Fruit fly (Drosophila melanogaster) S2 (cell line): ENCODE measurements around the gene CG34180.

ENCODE experiments used
- CG8478 ChIP-seq: fragments of >200 bp; optimal IDR thresholded peaks from 2 replicates; lab custom pipeline; 2018
- CTCF ChIP-seq, 2 experiments: fragments of >200 bp; optimal IDR thresholded peaks; 2 replicates each; lab custom pipeline; 2018

CG34180 gene

DNA sequence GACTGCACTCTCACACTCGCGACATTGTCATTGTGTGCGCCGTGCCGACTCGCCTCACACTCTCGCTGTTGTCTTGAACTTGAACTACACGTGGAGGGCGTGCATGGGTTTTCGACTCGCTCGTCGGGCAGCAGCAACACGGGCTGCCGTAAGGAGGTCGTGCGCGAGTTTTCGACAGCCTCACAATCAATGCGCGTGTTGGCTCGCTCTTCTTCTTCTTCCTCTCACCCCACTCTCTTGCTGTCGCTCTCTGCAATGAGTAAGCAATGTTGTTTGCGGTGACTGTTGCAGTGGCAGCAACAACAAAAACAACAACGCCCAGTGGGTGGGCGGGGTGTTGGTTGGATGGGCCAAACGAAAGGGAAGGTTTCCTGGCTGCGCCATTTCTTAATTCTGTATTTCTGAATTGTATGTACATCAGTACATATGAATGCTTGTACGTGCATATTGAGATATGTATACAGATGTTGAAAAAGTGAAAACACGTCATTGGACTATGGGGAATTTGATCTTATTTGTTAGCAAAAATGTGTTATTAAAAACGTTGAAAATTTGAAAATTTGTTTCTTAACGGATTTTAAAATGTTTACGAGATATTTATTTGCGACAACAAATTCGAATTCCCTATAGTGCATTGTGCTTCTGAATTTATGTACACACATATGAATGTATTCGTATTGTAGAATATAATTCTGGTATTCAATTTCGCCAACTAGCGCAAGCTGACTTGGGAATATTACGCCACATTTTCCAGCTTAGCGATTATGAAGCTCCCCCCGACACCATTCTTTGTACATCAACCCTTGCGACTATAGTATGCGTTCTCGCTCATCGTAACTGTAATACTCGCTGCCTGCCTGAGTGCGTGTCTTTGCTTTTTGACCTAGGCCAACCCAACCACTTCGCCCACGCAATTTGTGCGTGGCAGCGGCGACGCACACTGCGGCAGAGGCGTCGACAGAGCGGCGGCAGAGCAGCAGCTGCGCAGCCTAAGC, 28.4 kb downstream of the CG34180 start:
- TF ChIP-seq CG8478 (lab: Kevin White, UChicago): no peak
- TF ChIP-seq CTCF (optimal IDR thresholded peaks at IDR 0.05; lab: Kevin White, UChicago): no peak

DNA sequence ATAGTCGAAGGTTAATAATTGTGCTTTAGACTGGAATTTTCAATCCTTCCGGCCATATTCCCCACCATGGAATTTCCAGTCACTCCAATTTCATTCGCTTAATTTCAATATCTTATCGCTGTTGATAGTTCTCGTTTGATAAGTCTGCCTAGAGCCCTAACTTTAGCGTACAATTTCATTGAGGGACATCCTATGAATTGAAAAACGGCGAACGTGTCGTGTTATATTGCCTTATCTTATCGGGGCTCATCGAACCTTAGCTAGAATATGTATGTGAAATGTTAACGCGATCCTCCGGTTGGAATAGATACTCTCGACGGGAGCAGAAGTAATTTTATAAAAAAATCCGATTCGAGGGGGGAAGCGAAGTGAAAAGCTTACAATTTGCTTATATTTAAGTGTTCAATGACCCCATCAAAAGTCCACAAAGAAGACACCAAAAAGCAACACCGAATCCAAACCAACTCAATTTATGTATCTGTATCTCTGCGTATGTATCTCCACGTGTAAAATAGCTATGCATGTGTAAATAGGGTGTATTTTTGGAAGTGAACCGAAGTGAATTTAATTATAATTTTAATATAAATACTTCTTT, 29.4 kb downstream of the CG34180 start:
- TF ChIP-seq CTCF (optimal IDR thresholded peaks at IDR 0.05; lab: Kevin White, UChicago) (no peak), CG8478 (lab: Kevin White, UChicago) (no peak)

DNA sequence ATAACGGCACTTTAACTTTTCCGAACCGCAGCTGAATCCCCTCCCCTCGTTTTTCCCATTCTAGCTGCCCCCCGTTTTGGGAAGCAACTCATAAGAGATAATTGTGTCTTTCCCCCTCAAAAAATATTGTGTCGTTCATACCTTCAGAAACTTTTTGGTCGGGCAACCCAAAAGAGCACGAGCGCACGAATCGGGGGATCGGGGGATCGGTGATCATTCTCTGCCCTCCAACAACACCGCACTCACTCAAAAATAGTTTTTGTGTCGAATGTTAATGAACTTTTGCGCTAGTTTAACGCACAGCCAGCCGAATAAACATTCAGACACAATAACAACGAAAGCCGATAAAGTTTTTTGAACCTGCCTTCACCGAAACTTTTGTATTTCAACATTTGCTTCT, 30.1 kb downstream of the CG34180 start:
- no peak for TF ChIP-seq CG8478 (lab: Kevin White, UChicago)
- TF ChIP-seq CTCF (optimal IDR thresholded peaks at IDR 0.05; lab: Kevin White, UChicago): no peak

DNA sequence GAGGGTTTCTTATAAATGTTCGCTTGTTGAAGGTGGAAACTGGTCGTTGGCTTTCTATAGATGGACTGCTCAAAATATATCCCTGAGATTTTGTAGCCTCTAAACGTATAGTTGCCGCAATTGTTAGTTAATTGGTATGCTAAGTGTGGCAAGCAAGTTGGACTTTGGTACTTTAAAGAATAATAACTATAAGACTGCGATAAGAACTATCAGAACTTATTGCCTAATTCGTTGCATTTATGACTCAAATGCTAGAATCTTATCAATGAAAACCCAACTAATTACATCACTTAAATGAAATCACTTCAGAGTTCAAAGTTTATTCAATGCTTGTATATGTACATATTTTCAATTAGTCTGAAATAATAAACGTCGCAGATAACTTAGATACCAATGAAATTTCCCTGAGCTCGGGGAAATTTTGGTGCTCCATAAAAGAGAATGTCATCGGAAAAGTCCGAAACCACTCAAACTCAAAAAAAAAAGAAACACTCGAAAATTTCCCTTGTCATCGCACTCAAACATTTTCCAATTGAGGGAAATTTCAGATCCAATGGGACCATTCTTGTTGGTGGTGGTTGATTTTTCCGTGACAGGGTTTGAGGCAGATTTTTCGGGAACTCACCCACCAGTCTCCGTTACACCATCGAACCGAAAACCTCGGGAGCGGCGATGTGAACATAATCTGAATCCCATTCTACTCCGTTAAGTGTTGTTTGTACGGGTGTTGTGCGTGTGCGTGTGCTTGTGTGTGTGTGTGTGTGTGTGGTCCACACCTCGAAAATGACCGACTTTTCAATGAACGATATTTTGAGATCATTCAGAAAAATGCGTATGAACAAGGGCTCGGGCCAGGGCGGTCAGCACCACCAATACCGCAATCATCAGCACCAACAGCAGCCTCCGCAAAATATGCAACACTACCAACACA, 30.7 kb downstream of the CG34180 start, which contains the start of gene CG45075:
TSS of gene CG45075 (plus strand) at position 627 of the 931 bp plus-strand sequence.
- TF ChIP-seq CTCF (optimal IDR thresholded peaks at IDR 0.05; lab: Kevin White, UChicago) (peak in 1 of 2 experiments; percentile 19), CG8478 (lab: Kevin White, UChicago) (no peak)

DNA sequence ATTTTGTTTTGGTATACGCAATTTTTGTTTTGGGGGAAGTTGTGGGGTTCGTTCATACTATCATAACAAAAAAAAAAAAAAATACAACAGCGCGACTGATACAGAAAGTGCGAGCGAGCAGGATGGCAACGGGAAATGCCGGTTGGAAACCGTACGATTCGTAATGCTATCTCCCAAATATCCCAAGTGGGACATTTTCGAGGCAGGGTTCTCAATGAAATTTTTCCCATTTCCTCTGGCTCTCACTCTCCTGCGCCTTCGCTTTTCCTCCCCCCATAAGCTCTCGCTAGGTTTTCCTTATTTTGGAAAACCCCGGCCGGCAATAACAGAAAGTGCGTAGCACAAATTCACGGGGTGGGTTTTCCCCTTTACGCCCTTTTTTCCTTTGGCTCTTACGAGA, 32.0 kb downstream of the CG34180 start:
- TF ChIP-seq CG8478 (lab: Kevin White, UChicago): no peak

dm6 chr2L:6098479-6099269, 38.4 kb downstream of the CG34180 start, which contains the start of gene CG9175:
Gene CG9175, minus strand, starts transcription at chr2L:6098966.
- TF ChIP-seq CG8478 (lab: Kevin White, UChicago) (no peak), CTCF (optimal IDR thresholded peaks at IDR 0.05; lab: Kevin White, UChicago) (peak; percentile 0 to 37)

- TF ChIP-seq CTCF (optimal IDR thresholded peaks at IDR 0.05; lab: Kevin White, UChicago): no peak
- no peak for TF ChIP-seq CG8478 (lab: Kevin White, UChicago)
Measured at dm6 chr2L:6099270-6099644, 38.9 kb downstream of the CG34180 start.

DNA sequence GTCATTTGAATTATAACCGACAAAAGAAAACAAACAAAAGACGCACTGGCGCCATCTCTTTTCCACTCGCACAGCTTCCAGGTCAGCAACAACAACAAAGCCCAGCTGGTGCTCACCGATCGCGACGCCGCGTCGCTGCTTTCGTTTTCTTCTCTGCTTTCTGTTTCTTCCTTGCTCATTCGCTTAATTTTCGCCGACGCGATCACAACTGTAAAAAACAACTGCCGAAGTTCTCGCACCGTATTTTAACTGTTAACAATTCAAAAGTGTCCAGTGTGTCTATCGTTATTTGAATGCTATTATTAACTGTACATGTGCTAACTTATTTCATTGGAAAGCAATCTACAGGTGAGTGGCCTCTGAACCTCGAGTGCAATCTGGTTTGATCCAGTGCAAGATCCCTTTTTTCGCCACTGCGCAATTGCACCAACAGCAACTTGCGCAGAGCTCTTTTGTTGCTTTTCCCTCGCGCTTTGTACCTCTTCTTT, 39.9 kb downstream of the CG34180 start, which contains the start of gene stai:
TSS of gene stai (plus strand) at position 176 of the 488 bp plus-strand sequence.
- TF ChIP-seq CTCF (optimal IDR thresholded peaks at IDR 0.05; lab: Kevin White, UChicago) (no peak), CG8478 (lab: Kevin White, UChicago) (no peak)

DNA sequence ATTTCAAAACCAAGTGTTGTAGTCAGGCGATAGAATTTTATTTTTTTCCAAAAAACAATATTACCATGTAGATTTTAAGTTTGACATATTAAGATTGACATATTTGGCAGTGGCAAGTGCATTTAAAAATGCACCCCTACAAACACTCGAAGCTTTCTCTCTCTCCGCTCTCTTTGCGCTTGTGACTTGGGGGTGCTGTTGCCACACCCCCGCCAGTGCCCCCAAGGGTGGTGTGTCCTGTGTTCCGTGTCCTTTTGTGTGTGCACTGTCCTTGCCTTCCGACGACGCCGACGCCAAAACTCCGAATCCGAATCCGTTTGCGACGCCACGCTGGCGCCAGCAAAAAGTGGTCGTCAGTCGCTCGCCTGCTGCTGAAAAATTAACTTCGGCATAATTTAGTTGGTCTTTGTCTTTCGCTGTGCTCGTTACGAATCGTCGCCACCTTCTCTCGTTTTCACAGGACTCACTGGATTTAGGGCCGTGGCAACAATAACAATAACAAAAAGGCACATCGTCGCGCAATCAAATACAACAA, 49.1 kb downstream of the CG34180 start:
- TF ChIP-seq CTCF (optimal IDR thresholded peaks at IDR 0.05; lab: Kevin White, UChicago) (no peak), CG8478 (lab: Kevin White, UChicago) (no peak)
